Worm (Caenorhabditis elegans) whole organism, L4/young adult: ENCODE data around the gene erh-1.

Experiments
- W03F9.2 ChIP-seq: fragments of 150-350 bp; optimal IDR thresholded peaks from 2 replicates; lab custom pipeline; 2014; ENCODE audit warnings: missing biosample characterization, missing genetic modification characterization
- dao-5 ChIP-seq: sonication (generic microtip); optimal IDR thresholded peaks from 2 replicates; lab custom pipeline; 2016; ENCODE audit warnings: missing genotype, missing genetic modification characterization, moderate library complexity, missing compliant biosample characterization
- him-1 ChIP-seq: sonication (generic microtip); optimal IDR thresholded peaks from 2 replicates; lab custom pipeline; 2016; ENCODE audit warnings: missing genotype, missing genetic modification reagents, missing genetic modification characterization, missing compliant biosample characterization

DNA sequence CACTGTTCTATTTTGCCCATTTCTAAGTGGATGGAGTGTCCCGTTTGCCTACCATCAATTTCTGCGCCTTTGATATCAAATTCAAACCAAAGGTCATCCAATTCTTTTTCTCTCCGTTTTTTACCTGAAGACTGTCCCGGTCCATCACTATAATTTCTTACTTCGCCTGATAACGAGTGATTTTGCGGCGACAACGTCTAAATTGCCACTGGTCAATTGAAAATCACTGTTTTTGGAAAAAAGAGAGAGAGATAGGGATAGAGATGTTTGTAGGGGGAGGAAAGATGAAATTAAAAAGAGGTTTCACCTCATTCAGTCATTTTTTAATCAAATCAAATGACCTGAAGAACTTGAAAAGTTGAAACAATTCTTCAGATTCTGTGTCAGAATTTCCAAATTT lies 7.4 kb downstream of the erh-1 start:
- TF ChIP-seq dao-5 (tag; lab: Kevin White, UChicago): no peak
- no peak for TF ChIP-seq him-1
- TF ChIP-seq W03F9.2: no peak
